Worm (Caenorhabditis elegans): ENCODE measurements around the gene C03H5.5.

C03H5.5 gene

ce11 chrII:370394-370793 lies 14.8 kb downstream of the C03H5.5 start (continued):
- TF ChIP-seq dox-1 (GFP tag; IDR thresholded peaks at IDR 0.05), result no peak
- TF ChIP-seq T07F8.4 (tag; optimal IDR thresholded peaks at IDR 0.05), result no peak
- no peak for TF ChIP-seq egl-44 (GFP tag; IDR thresholded peaks at IDR 0.05)
- no peak for TF ChIP-seq xnd-1 (tag; optimal IDR thresholded peaks at IDR 0.05)

ce11 chrII:367455-367854 lies 17.7 kb downstream of the C03H5.5 start, which contains the start of gene ptr-3:
Gene ptr-3 (minus strand): TSS chrII:367555.
- TF ChIP-seq ama-1 (optimal IDR thresholded peaks at IDR 0.05), result no peak
- TF ChIP-seq ama-1 (GFP tag; optimal IDR thresholded peaks at IDR 0.05), result no peak
- no peak for TF ChIP-seq madf-10 (tag; optimal IDR thresholded peaks at IDR 0.05)
- no peak for TF ChIP-seq T07F8.4 (tag; optimal IDR thresholded peaks at IDR 0.05)
- TF ChIP-seq F49E8.2 (tag; optimal IDR thresholded peaks at IDR 0.05; ENCODE audit: insufficient read depth), result no peak
- no peak for TF ChIP-seq sdz-38 (tag; optimal IDR thresholded peaks at IDR 0.05)
- TF ChIP-seq ceh-40 (GFP tag; IDR thresholded peaks at IDR 0.05), result no peak
- TF ChIP-seq Y67H2A.10 (GFP tag; conservative IDR thresholded peaks at IDR 0.05), result no peak
- TF ChIP-seq F33H1.4 (GFP tag; IDR thresholded peaks at IDR 0.05), result no peak
- TF ChIP-seq tbp1 (GFP tag; optimal IDR thresholded peaks at IDR 0.05), result no peak
- no peak for TF ChIP-seq ztf-22 (GFP tag; optimal IDR thresholded peaks at IDR 0.05)
- TF ChIP-seq mcd-1 (GFP tag; IDR thresholded peaks at IDR 0.05), result no peak
- TF ChIP-seq Y53G8AR.9 (GFP tag; conservative IDR thresholded peaks at IDR 0.05), result no peak
- TF ChIP-seq tlf-1 (GFP tag; optimal IDR thresholded peaks at IDR 0.05), result no peak
- TF ChIP-seq ceh-79 (tag; optimal IDR thresholded peaks at IDR 0.05), result no peak
- no peak for TF ChIP-seq rcor-1 (GFP tag; IDR thresholded peaks at IDR 0.05)
- TF ChIP-seq ceh-27 (GFP tag; optimal IDR thresholded peaks at IDR 0.05), result no peak

ce11 chrII:356969-357368 lies 28.2 kb downstream of the C03H5.5 start, which contains the start of gene dmsr-4:
Gene dmsr-4 (minus strand): TSS chrII:357069.
- TF ChIP-seq ztf-3 (GFP tag; optimal IDR thresholded peaks at IDR 0.05) (no peak), ceh-40 (GFP tag; IDR thresholded peaks at IDR 0.05) (no peak), mes-4 (tag; optimal IDR thresholded peaks at IDR 0.05) (no peak), tbp1 (GFP tag; optimal IDR thresholded peaks at IDR 0.05) (no peak), nfyb-1 (GFP tag; IDR thresholded peaks at IDR 0.05) (no peak), ztf-28 (GFP tag; IDR thresholded peaks at IDR 0.05) (no peak), T07F8.4 (tag; optimal IDR thresholded peaks at IDR 0.05) (no peak), nhr-90 (tag; optimal IDR thresholded peaks at IDR 0.05) (no peak), rpc-1 (optimal IDR thresholded peaks at IDR 0.05) (no peak), rpc-1 (tag; optimal IDR thresholded peaks at IDR 0.05) (no peak), ztf-26 (tag; optimal IDR thresholded peaks at IDR 0.05) (no peak), Y53F4B.3 (GFP tag; IDR thresholded peaks at IDR 0.05) (no peak), B0261.1 (tag; optimal IDR thresholded peaks at IDR 0.05) (no peak), attf-3 (GFP tag; conservative IDR thresholded peaks at IDR 0.05) (no peak), somi-1 (GFP tag; optimal IDR thresholded peaks at IDR 0.05) (no peak), chd-7 (tag; optimal IDR thresholded peaks at IDR 0.05) (no peak), cebp-1 (GFP tag; IDR thresholded peaks at IDR 0.05) (no peak), cebp-1 (tag; optimal IDR thresholded peaks at IDR 0.05) (no peak), unc-130 (GFP tag; optimal IDR thresholded peaks at IDR 0.05) (no peak), hlh-12 (tag; optimal IDR thresholded peaks at IDR 0.05) (no peak)

ce11 chrII:354494-354893 lies 30.7 kb downstream of the C03H5.5 start:
- TF ChIP-seq snpc-1.3 (tag; optimal IDR thresholded peaks at IDR 0.05; ENCODE audit: insufficient read depth) (no peak), sea-2 (GFP tag; IDR thresholded peaks at IDR 0.05) (no peak), nhr-179 (tag; optimal IDR thresholded peaks at IDR 0.05) (no peak), dpl-1 (GFP tag; optimal IDR thresholded peaks at IDR 0.05) (no peak), ztf-26 (tag; optimal IDR thresholded peaks at IDR 0.05) (no peak), sptf-2 (GFP tag; optimal IDR thresholded peaks at IDR 0.05) (no peak), Y79H2A.3 (GFP tag; conservative IDR thresholded peaks at IDR 0.05) (no peak), B0019.2 (GFP tag; conservative IDR thresholded peaks at IDR 0.05) (no peak), atf-7 (tag; optimal IDR thresholded peaks at IDR 0.05) (no peak), K11D2.4 (GFP tag; IDR thresholded peaks at IDR 0.05) (no peak), F10E7.11 (tag; optimal IDR thresholded peaks at IDR 0.05) (no peak)

Measured in whole organism, young adult.